Fruit fly (Drosophila melanogaster): ENCODE data around the gene Stt3A.

Gene Stt3A

DNA sequence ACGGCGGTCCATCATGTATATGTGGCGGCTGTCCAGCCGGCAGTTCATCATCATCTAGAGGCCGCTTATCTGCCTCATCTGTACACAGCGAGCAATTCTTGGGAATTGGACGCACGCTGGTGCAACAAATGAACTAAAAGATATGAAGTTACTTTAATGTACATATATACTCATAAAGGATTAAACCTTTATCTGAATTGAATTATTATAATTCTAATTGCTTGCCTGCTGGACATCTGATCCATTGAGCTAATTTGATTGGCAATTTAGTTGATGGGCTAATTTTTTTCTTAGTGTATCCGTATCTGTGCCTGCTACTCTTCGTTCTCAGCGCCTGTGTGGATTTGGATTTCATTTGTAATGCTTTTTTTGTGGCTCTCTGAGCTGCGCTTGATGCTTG is 19.2 kb upstream of the Stt3A start (continued):
- TF ChIP-seq ash1 (GFP tag; optimal IDR thresholded peaks at IDR 0.05) (no peak), nau (GFP tag; optimal IDR thresholded peaks at IDR 0.05) (no peak), CG14710 (tag; optimal IDR thresholded peaks at IDR 0.05) (no peak), trem (tag; optimal IDR thresholded peaks at IDR 0.05) (no peak), CG31224 (GFP tag; IDR thresholded peaks at IDR 0.05) (no peak), CG12071 (GFP tag; optimal IDR thresholded peaks at IDR 0.05) (no peak), CG1529 (GFP tag; optimal IDR thresholded peaks at IDR 0.05) (no peak), Gsc (GFP tag; IDR thresholded peaks at IDR 0.05) (no peak), bsh (GFP tag; optimal IDR thresholded peaks at IDR 0.05) (peak; percentile 3 to 86), CG33557 (GFP tag; optimal IDR thresholded peaks at IDR 0.05) (no peak), CG6813 (GFP tag; optimal IDR thresholded peaks at IDR 0.05) (no peak), esg (GFP tag; conservative IDR thresholded peaks at IDR 0.05) (no peak), hb (GFP tag; IDR thresholded peaks at IDR 0.05; ENCODE audit: partially characterized antibody) (no peak), tup (GFP tag; optimal IDR thresholded peaks at IDR 0.05) (no peak), CG18262 (tag; optimal IDR thresholded peaks at IDR 0.05) (peak; percentile 10), CG17912 (GFP tag; optimal IDR thresholded peaks at IDR 0.05) (no peak), chif (GFP tag; optimal IDR thresholded peaks at IDR 0.05) (no peak), Mes4 (GFP tag; optimal IDR thresholded peaks at IDR 0.05) (no peak), Poxn (GFP tag; IDR thresholded peaks at IDR 0.05) (no peak), Ets65A (GFP tag) (peak; percentile 67), NK7.1 (GFP tag; optimal IDR thresholded peaks at IDR 0.05) (no peak), phol (tag; optimal IDR thresholded peaks at IDR 0.05) (peak; percentile 29), prd (optimal IDR thresholded peaks at IDR 0.05) (no peak), prd (GFP tag; IDR thresholded peaks at IDR 0.05) (peak; percentile 48; the same call in 2 of the 3 replicates), Dip2 (GFP tag; IDR thresholded peaks at IDR 0.05) (no peak), org-1 (GFP tag; optimal IDR thresholded peaks at IDR 0.05) (no peak), CG13894 (tag; optimal IDR thresholded peaks at IDR 0.05) (no peak), CG9932 (GFP tag; IDR thresholded peaks at IDR 0.05) (no peak), da (GFP tag; optimal IDR thresholded peaks at IDR 0.05) (no peak), CG32772 (GFP tag; IDR thresholded peaks at IDR 0.05) (no peak), CG12391 (tag; optimal IDR thresholded peaks at IDR 0.05) (no peak), knrl (GFP tag; IDR thresholded peaks at IDR 0.05; ENCODE audit: partially characterized antibody) (no peak), CG6689 (GFP tag; IDR thresholded peaks at IDR 0.05) (no peak), CG5245 (GFP tag; optimal IDR thresholded peaks at IDR 0.05) (no peak), bowl (GFP tag; IDR thresholded peaks at IDR 0.05) (no peak), zen (tag; optimal IDR thresholded peaks at IDR 0.05) (no peak), Gug (GFP tag; IDR thresholded peaks at IDR 0.05) (no peak), CG12155 (GFP tag; optimal IDR thresholded peaks at IDR 0.05) (no peak), Usf (GFP tag; optimal IDR thresholded peaks at IDR 0.05) (no peak), CG14860 (GFP tag; IDR thresholded peaks at IDR 0.05; ENCODE audit: partially characterized antibody) (no peak), Rx (GFP tag; IDR thresholded peaks at IDR 0.05) (no peak), Ravus (GFP tag; IDR thresholded peaks at IDR 0.05) (no peak), mam (GFP tag; optimal IDR thresholded peaks at IDR 0.05) (no peak), CG15696 (tag; optimal IDR thresholded peaks at IDR 0.05) (peak; percentile 16), abd-A (tag; optimal IDR thresholded peaks at IDR 0.05) (no peak), Fer1 (GFP tag; optimal IDR thresholded peaks at IDR 0.05) (no peak), emc (GFP tag; optimal IDR thresholded peaks at IDR 0.05) (no peak), CG2120 (GFP tag; optimal IDR thresholded peaks at IDR 0.05) (peak; percentile 16), Stat92E (GFP tag; optimal IDR thresholded peaks at IDR 0.05) (no peak), CG3163 (GFP tag; optimal IDR thresholded peaks at IDR 0.05) (no peak), tin (GFP tag; optimal IDR thresholded peaks at IDR 0.05) (peak; percentile 35), CG8281 (tag; optimal IDR thresholded peaks at IDR 0.05) (no peak)
